Worm (Caenorhabditis elegans) whole organism, young adult: ENCODE data around the gene smut-1.

Experiments
- B0019.2 ChIP-seq: fragments of 200-800 bp; sonication (Bioruptor generic); conservative IDR thresholded peaks from 2 replicates; pipeline ENCODE4 v1.3.6; 2022; ENCODE audit warnings: missing genetic modification reagents, missing genetic modification characterization, missing compliant biosample characterization
- B0035.1 ChIP-seq: sonication (generic microtip); optimal IDR thresholded peaks from 2 replicates; lab custom pipeline; 2016; ENCODE audit warnings: missing genetic modification characterization, mild to moderate bottlenecking, missing compliant biosample characterization, missing genotype, missing genetic modification reagents
- B0336.3 ChIP-seq: fragments of 200-800 bp; sonication (Bioruptor generic); IDR thresholded peaks from 2 replicates; pipeline ENCODE4 v1.3.6; 2022; ENCODE audit warnings: missing genetic modification characterization, missing compliant biosample characterization
- D2030.7 ChIP-seq: fragments of 200-800 bp; sonication (Bioruptor generic); IDR thresholded peaks from 2 replicates; pipeline ENCODE4 v1.3.6; 2022; ENCODE audit warnings: missing genetic modification reagents, missing genetic modification characterization, missing compliant biosample characterization
- F22D6.2 ChIP-seq: sonication (generic microtip); optimal IDR thresholded peaks from 2 replicates; lab custom pipeline; 2016; ENCODE audit warnings: mild to moderate bottlenecking, missing genetic modification characterization, missing compliant biosample characterization
- F37B4.10 ChIP-seq: fragments of 200-800 bp; sonication (Bioruptor generic); IDR thresholded peaks from 2 replicates; pipeline ENCODE4 v1.3.6; 2022; ENCODE audit warnings: missing genetic modification characterization, missing compliant biosample characterization
- F52B5.7 ChIP-seq: sonication (generic microtip); optimal IDR thresholded peaks from 2 replicates; lab custom pipeline; 2016; ENCODE audit warnings: mild to moderate bottlenecking, missing genetic modification characterization, missing compliant biosample characterization
- F55B11.4 ChIP-seq: sonication (generic microtip); optimal IDR thresholded peaks from 2 replicates; lab custom pipeline; 2016; ENCODE audit warnings: missing compliant biosample characterization, missing genetic modification characterization, borderline replicate concordance; ENCODE audit not compliant: insufficient read depth
- T07F8.4 ChIP-seq: sonication (generic microtip); optimal IDR thresholded peaks from 2 replicates; lab custom pipeline; 2016; ENCODE audit warnings: mild to moderate bottlenecking, missing genetic modification characterization, moderate library complexity, missing compliant biosample characterization
- Y53F4B.3 ChIP-seq: fragments of 200-800 bp; sonication (Bioruptor generic); IDR thresholded peaks from 2 replicates; pipeline ENCODE4 v1.3.6; 2022; ENCODE audit warnings: missing genetic modification reagents, missing genetic modification characterization, missing compliant biosample characterization
- Y53G8AR.9 ChIP-seq: fragments of 200-800 bp; sonication (Bioruptor generic); conservative IDR thresholded peaks from 2 replicates; pipeline ENCODE4 v1.3.6; 2022; ENCODE audit warnings: missing genetic modification reagents, missing genetic modification characterization, missing compliant biosample characterization
- Y79H2A.3 ChIP-seq: fragments of 200-800 bp; sonication (Bioruptor generic); conservative IDR thresholded peaks from 2 replicates; pipeline ENCODE4 v1.3.6; 2022; ENCODE audit warnings: missing genetic modification reagents, missing genetic modification characterization, missing compliant biosample characterization
- ZK185.1 ChIP-seq: sonication (generic microtip); optimal IDR thresholded peaks from 2 replicates; lab custom pipeline; 2016; ENCODE audit warnings: mild to moderate bottlenecking, missing genetic modification characterization, missing compliant biosample characterization; ENCODE audit not compliant: poor library complexity, severe bottlenecking
- ama-1 ChIP-seq, 3 experiments: fragments of 150-350 bp in 1 of 3; sonication (generic microtip) in 2 of 3; optimal IDR thresholded peaks; 2 replicates each; lab custom pipeline; 2014 to 2018; ENCODE audit warnings: missing biosample characterization in 2 of 3, missing genetic modification characterization in 2 of 3, missing genetic modification reagents in 2 of 3
- atf-7 ChIP-seq: sonication (generic microtip); optimal IDR thresholded peaks from 2 replicates; lab custom pipeline; 2017; ENCODE audit warnings: mild to moderate bottlenecking, missing genetic modification characterization, missing compliant biosample characterization
- attf-3 ChIP-seq: fragments of 200-800 bp; sonication (Bioruptor generic); conservative IDR thresholded peaks from 2 replicates; pipeline ENCODE4 v1.3.6; 2022; ENCODE audit warnings: missing genetic modification reagents, missing genetic modification characterization, missing compliant biosample characterization
- bed-2 ChIP-seq: fragments of 200-800 bp; sonication (Bioruptor generic); IDR thresholded peaks from 2 replicates; pipeline ENCODE4 v1.3.6; 2022; ENCODE audit warnings: missing genetic modification reagents, missing genetic modification characterization, missing compliant biosample characterization
- ceh-27 ChIP-seq: fragments of 200-800 bp; sonication (Bioruptor generic); optimal IDR thresholded peaks from 2 replicates; lab custom pipeline; 2018; ENCODE audit warnings: mild to moderate bottlenecking, missing genetic modification characterization, moderate library complexity, missing compliant biosample characterization
- chd-7 ChIP-seq: sonication (generic microtip); optimal IDR thresholded peaks from 2 replicates; lab custom pipeline; 2016; ENCODE audit warnings: mild to moderate bottlenecking, missing genetic modification characterization, moderate library complexity, missing compliant biosample characterization
- die-1 ChIP-seq: sonication (generic microtip); optimal IDR thresholded peaks from 2 replicates; lab custom pipeline; 2016; ENCODE audit warnings: missing genotype, mild to moderate bottlenecking, missing genetic modification characterization, missing compliant biosample characterization
- dpl-1 ChIP-seq: fragments of 150-350 bp; optimal IDR thresholded peaks from 2 replicates; lab custom pipeline; 2014; ENCODE audit warnings: missing biosample characterization, missing genetic modification reagents, missing genetic modification characterization
- egrh-3 ChIP-seq: fragments of 200-800 bp; sonication (Bioruptor generic); IDR thresholded peaks from 2 replicates; pipeline ENCODE4 v1.3.6; 2022; ENCODE audit warnings: missing genetic modification reagents, missing genetic modification characterization, missing compliant biosample characterization
- ets-4 ChIP-seq: fragments of 200-800 bp; sonication (Bioruptor generic); optimal IDR thresholded peaks from 2 replicates; lab custom pipeline; 2018; ENCODE audit warnings: mild to moderate bottlenecking, missing genetic modification characterization, missing compliant biosample characterization
- hmg-1.2 ChIP-seq: fragments of 200-800 bp; sonication (Bioruptor generic); IDR thresholded peaks from 2 replicates; pipeline ENCODE4 v1.3.6; 2022; ENCODE audit warnings: missing genetic modification reagents, missing genetic modification characterization, missing compliant biosample characterization
- hsf-1 ChIP-seq: fragments of 200-800 bp; sonication (Bioruptor generic); IDR thresholded peaks from 2 replicates; pipeline ENCODE4 v1.3.6; 2022; ENCODE audit warnings: missing genetic modification reagents, missing genetic modification characterization, missing compliant biosample characterization
- let-526 ChIP-seq: fragments of 200-800 bp; sonication (Bioruptor generic); IDR thresholded peaks from 2 replicates; pipeline ENCODE4 v1.3.6; 2022; ENCODE audit warnings: missing genetic modification reagents, missing genetic modification characterization, missing compliant biosample characterization
- mel-28 ChIP-seq: sonication (generic microtip); optimal IDR thresholded peaks from 2 replicates; lab custom pipeline; 2016; ENCODE audit warnings: borderline replicate concordance, mild to moderate bottlenecking, missing genetic modification characterization, missing compliant biosample characterization
- nfya-2 ChIP-seq: fragments of 200-800 bp; sonication (Bioruptor generic); IDR thresholded peaks from 2 replicates; pipeline ENCODE4 v1.3.6; 2022; ENCODE audit warnings: missing genetic modification reagents, missing genetic modification characterization, missing compliant biosample characterization
- nfyb-1 ChIP-seq: fragments of 200-800 bp; sonication (Bioruptor generic); IDR thresholded peaks from 2 replicates; pipeline ENCODE4 v1.3.6; 2022; ENCODE audit warnings: missing genetic modification reagents, missing genetic modification characterization, missing compliant biosample characterization
- nhr-27 ChIP-seq: fragments of 200-800 bp; sonication (Bioruptor generic); optimal IDR thresholded peaks from 2 replicates; lab custom pipeline; 2018; ENCODE audit warnings: mild to moderate bottlenecking, missing genetic modification characterization, moderate library complexity, missing compliant biosample characterization
- nhr-80 ChIP-seq: sonication (generic microtip); optimal IDR thresholded peaks from 2 replicates; lab custom pipeline; 2016; ENCODE audit warnings: missing genetic modification characterization, missing compliant biosample characterization
- nhr-90 ChIP-seq: sonication (generic microtip); optimal IDR thresholded peaks from 2 replicates; lab custom pipeline; 2016; ENCODE audit warnings: missing genotype, mild to moderate bottlenecking, missing genetic modification characterization, missing compliant biosample characterization
- pha-4 ChIP-seq: fragments of 150-350 bp; sonication (generic microtip); optimal IDR thresholded peaks from 2 replicates; lab custom pipeline; 2014; ENCODE audit warnings: missing biosample characterization, missing genetic modification reagents, missing genetic modification characterization
- rcor-1 ChIP-seq: fragments of 200-800 bp; sonication (Bioruptor generic); IDR thresholded peaks from 2 replicates; pipeline ENCODE4 v1.3.6; 2022; ENCODE audit warnings: missing genetic modification reagents, missing genetic modification characterization, missing compliant biosample characterization
- repo-1 ChIP-seq: sonication (generic microtip); optimal IDR thresholded peaks from 2 replicates; lab custom pipeline; 2017; ENCODE audit warnings: mild to moderate bottlenecking, missing genetic modification characterization, missing compliant biosample characterization
- rpc-1 ChIP-seq, 2 experiments: fragments of 150-350 bp in 1 of 2; sonication (generic microtip) in 1 of 2; optimal IDR thresholded peaks; 2 replicates each; lab custom pipeline; 2014 to 2018; ENCODE audit warnings: missing biosample characterization in 1 of 2, missing genetic modification characterization in 1 of 2, missing genetic modification reagents in 1 of 2, missing genotype in 1 of 2
- snpc-3.4 ChIP-seq: sonication (generic microtip); optimal IDR thresholded peaks from 2 replicates; lab custom pipeline; 2017; ENCODE audit warnings: missing genetic modification characterization, mild to moderate bottlenecking, missing compliant biosample characterization, antibody characterized with exemption, moderate library complexity, missing genotype, missing genetic modification reagents
- snpc-4 ChIP-seq, 5 experiments: fragments of 150-350 bp in 1 of 5; sonication (generic microtip) in 4 of 5; optimal IDR thresholded peaks; 2 replicates each; lab custom pipeline; 2014 to 2018; ENCODE audit warnings: missing genetic modification characterization in 5 of 5, missing biosample characterization in 3 of 5, antibody characterized with exemption in 2 of 5, mild to moderate bottlenecking in 2 of 5, missing compliant biosample characterization in 2 of 5, missing genotype in 2 of 5, moderate library complexity in 2 of 5, missing genetic modification reagents in 1 of 5
- somi-1 ChIP-seq: fragments of 200-800 bp; sonication (Bioruptor generic); optimal IDR thresholded peaks from 2 replicates; lab custom pipeline; 2018; ENCODE audit warnings: mild to moderate bottlenecking, missing genetic modification characterization, missing compliant biosample characterization
- tbp1 ChIP-seq: fragments of 200-800 bp; sonication (Bioruptor generic); optimal IDR thresholded peaks from 2 replicates; lab custom pipeline; 2018; ENCODE audit warnings: mild to moderate bottlenecking, missing genetic modification characterization, missing compliant biosample characterization
- tlf-1 ChIP-seq: fragments of 200-800 bp; sonication (Bioruptor generic); optimal IDR thresholded peaks from 2 replicates; lab custom pipeline; 2018; ENCODE audit warnings: mild to moderate bottlenecking, missing genetic modification characterization, missing compliant biosample characterization
- unc-130 ChIP-seq: sonication (generic microtip); optimal IDR thresholded peaks from 2 replicates; lab custom pipeline; 2016; ENCODE audit warnings: missing genetic modification reagents, missing genetic modification characterization, missing compliant biosample characterization
- unc-62 ChIP-seq: fragments of 150-350 bp; optimal IDR thresholded peaks from 2 replicates; lab custom pipeline; 2014; ENCODE audit warnings: missing biosample characterization, missing genetic modification reagents, missing genetic modification characterization
- zfh-2 ChIP-seq: fragments of 200-800 bp; sonication (Bioruptor generic); conservative IDR thresholded peaks from 2 replicates; pipeline ENCODE4 v1.3.6; 2022; ENCODE audit warnings: missing genetic modification reagents, missing genetic modification characterization, missing compliant biosample characterization
- ztf-22 ChIP-seq: fragments of 200-800 bp; sonication (Bioruptor generic); optimal IDR thresholded peaks from 2 replicates; lab custom pipeline; 2018; ENCODE audit warnings: mild to moderate bottlenecking, missing genetic modification characterization, moderate library complexity, missing compliant biosample characterization
- ztf-6 ChIP-seq: fragments of 200-800 bp; sonication (Bioruptor generic); IDR thresholded peaks from 2 replicates; pipeline ENCODE4 v1.3.6; 2022; ENCODE audit warnings: missing genetic modification reagents, missing genetic modification characterization, missing compliant biosample characterization

The smut-1 gene

ce11 chrV:6100492-6101004 lies 3.6 kb downstream of the smut-1 start, which contains the start of gene crt-1 (continued):
- TF ChIP-seq unc-130 (no peak), F55B11.4 (no peak), somi-1 (peak; percentile 82), chd-7 (tag; lab: Kevin White, UChicago) (peak; percentile 88), D2030.7 (peak; percentile 36; the same call in 1 of the 2 replicates), F37B4.10 (GFP tag; lab: Robert Waterston, UW) (0 out of 2 replicates have a peak, but pooled peaks have one; percentile 56), zfh-2 (GFP tag; lab: Robert Waterston, UW) (peak; percentile 99), ets-4 (GFP tag; lab: Kevin White, UChicago) (peak; percentile 87), B0019.2 (GFP tag; lab: Robert Waterston, UW) (no peak), Y53G8AR.9 (peak; percentile 77), hsf-1 (0 out of 2 replicates have a peak, but pooled peaks have one; percentile 51), dpl-1 (GFP tag; lab: Kevin White, UChicago) (no peak), hmg-1.2 (GFP tag; lab: Robert Waterston, UW) (peak; percentile 88), attf-3 (GFP tag; lab: Robert Waterston, UW) (0 out of 2 replicates have a peak, but pooled peaks have one; percentile 32), bed-2 (GFP tag; lab: Robert Waterston, UW) (no peak), B0336.3 (GFP tag; lab: Robert Waterston, UW) (peak; percentile 90), F52B5.7 (tag; lab: Kevin White, UChicago) (peak; percentile 58), Y53F4B.3 (GFP tag; lab: Robert Waterston, UW) (no peak), snpc-4 (GFP tag; optimal IDR thresholded peaks at IDR 0.05; lab: Kevin White, UChicago) (no peak), snpc-4 (tag; optimal IDR thresholded peaks at IDR 0.05; lab: Kevin White, UChicago) (peak; percentile 29 to 77 (median 56)), ZK185.1 (tag; lab: Kevin White, UChicago) (peak; percentile 81), die-1 (tag; lab: Kevin White, UChicago) (no peak), pha-4 (tag; lab: Kevin White, UChicago) (no peak), ama-1 (optimal IDR thresholded peaks at IDR 0.05; lab: Kevin White, UChicago) (no peak), ama-1 (GFP tag; optimal IDR thresholded peaks at IDR 0.05; lab: Kevin White, UChicago) (no peak), ztf-6 (GFP tag; lab: Robert Waterston, UW) (no peak), B0035.1 (tag; lab: Kevin White, UChicago) (no peak), Y79H2A.3 (GFP tag; lab: Robert Waterston, UW) (peak; percentile 59; the same call in 1 of the 2 replicates), nfyb-1 (GFP tag; lab: Robert Waterston, UW) (peak; percentile 100), ceh-27 (GFP tag; lab: Kevin White, UChicago) (peak; percentile 89), unc-62 (GFP tag; lab: Kevin White, UChicago) (no peak), rpc-1 (optimal IDR thresholded peaks at IDR 0.05; lab: Kevin White, UChicago) (no peak), rpc-1 (tag; optimal IDR thresholded peaks at IDR 0.05; lab: Kevin White, UChicago) (no peak), nhr-90 (tag; lab: Kevin White, UChicago) (peak; percentile 44), let-526 (peak; percentile 82), repo-1 (peak; percentile 44), ztf-22 (GFP tag; lab: Kevin White, UChicago) (peak; percentile 29), rcor-1 (GFP tag; lab: Robert Waterston, UW) (peak; percentile 73), nhr-80 (tag; lab: Kevin White, UChicago) (peak; percentile 89), nfya-2 (peak; percentile 99), mel-28 (tag; lab: Kevin White, UChicago) (no peak), tlf-1 (GFP tag; lab: Kevin White, UChicago) (peak; percentile 72), F22D6.2 (tag; lab: Kevin White, UChicago) (peak; percentile 62), T07F8.4 (tag; lab: Kevin White, UChicago) (no peak), snpc-3.4 (tag; lab: Kevin White, UChicago) (no peak), nhr-27 (no peak), egrh-3 (GFP tag; lab: Robert Waterston, UW) (peak; percentile 32; the same call in 1 of the 2 replicates), atf-7 (tag; lab: Kevin White, UChicago) (peak; percentile 73), tbp1 (GFP tag; lab: Kevin White, UChicago) (peak; percentile 63)
